Fruit fly (Drosophila melanogaster): ENCODE data around the gene CG3769.
A peak's percentile ranks its signal among the peaks of the same experiment; 100 is the strongest.

Gene CG3769

DNA sequence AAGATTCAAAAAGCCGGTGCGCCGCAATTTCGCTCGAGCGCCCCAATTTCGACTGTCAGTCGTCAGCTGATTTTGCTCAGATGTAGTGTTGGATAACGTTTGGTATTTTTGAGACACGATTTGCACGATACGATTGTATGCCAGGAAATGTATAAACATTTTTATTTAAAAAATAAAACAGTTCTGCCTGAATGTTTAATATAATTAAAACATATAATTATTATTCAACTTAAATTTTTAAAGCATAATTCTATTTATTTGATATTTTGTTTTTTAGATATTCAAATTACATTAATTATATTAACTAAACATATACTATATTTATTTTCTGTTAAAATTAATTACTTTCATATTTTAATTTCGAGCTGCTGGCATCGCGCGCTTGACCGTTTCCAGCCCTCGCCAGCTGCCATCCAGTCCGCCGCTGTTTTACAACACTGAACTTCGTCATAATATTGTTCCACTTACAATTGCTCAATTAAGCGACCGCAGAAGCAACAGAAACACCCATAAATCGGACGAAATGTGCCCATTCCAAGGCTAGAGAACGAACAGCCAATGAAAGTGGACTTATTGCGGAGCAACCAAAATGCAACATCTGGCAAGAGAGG lies 4.1 kb upstream of the CG3769 start, which contains the start of the genes FucTB and scat (continued):
- TF ChIP-seq CG2116 (GFP tag; optimal IDR thresholded peaks at IDR 0.05) (peak; percentile 59), az2 (GFP tag; optimal IDR thresholded peaks at IDR 0.05) (peak; percentile 91), CG4617 (GFP tag; optimal IDR thresholded peaks at IDR 0.05; ENCODE audit: borderline replicate concordance) (peak; percentile 83), gcm2 (GFP tag; optimal IDR thresholded peaks at IDR 0.05) (no peak), inv (GFP tag; IDR thresholded peaks at IDR 0.05; ENCODE audit: partially characterized antibody) (peak; percentile 54; the same call in 1 of the 2 replicates), CHES-1-like (GFP tag; optimal IDR thresholded peaks at IDR 0.05) (peak; percentile 55), salm (tag; optimal IDR thresholded peaks at IDR 0.05) (peak; percentile 51), hth (optimal IDR thresholded peaks at IDR 0.05) (no peak), nau (GFP tag; optimal IDR thresholded peaks at IDR 0.05) (no peak), zfh1 (GFP tag; IDR thresholded peaks at IDR 0.05) (peak; percentile 88), tio (GFP tag; optimal IDR thresholded peaks at IDR 0.05) (peak; percentile 91), pros (GFP tag; optimal IDR thresholded peaks at IDR 0.05) (no peak), shn (GFP tag; optimal IDR thresholded peaks at IDR 0.05) (peak; percentile 54), wdn (GFP tag; IDR thresholded peaks at IDR 0.05) (peak; percentile 78), CG2875 (GFP tag; optimal IDR thresholded peaks at IDR 0.05) (peak; percentile 75), her (GFP tag; optimal IDR thresholded peaks at IDR 0.05) (no peak), Fer3 (tag; optimal IDR thresholded peaks at IDR 0.05) (peak; percentile 86), Adf1 (GFP tag; IDR thresholded peaks at IDR 0.05) (peak; percentile 63), PHDP (tag; optimal IDR thresholded peaks at IDR 0.05) (peak; percentile 92), Side (GFP tag; optimal IDR thresholded peaks at IDR 0.05) (peak; percentile 24), hb (GFP tag; IDR thresholded peaks at IDR 0.05; ENCODE audit: partially characterized antibody) (no peak), yki (optimal IDR thresholded peaks at IDR 0.05) (no peak), CG7963 (GFP tag; IDR thresholded peaks at IDR 0.05; ENCODE audit: partially characterized antibody) (no peak), insv (GFP tag; optimal IDR thresholded peaks at IDR 0.05) (peak in 1 of 2 experiments; percentile 60), CrebB (tag; optimal IDR thresholded peaks at IDR 0.05) (peak; percentile 34), dimm (GFP tag; IDR thresholded peaks at IDR 0.05) (peak; percentile 81), bsh (GFP tag; optimal IDR thresholded peaks at IDR 0.05) (peak; percentile 27 to 85), odd (GFP tag; optimal IDR thresholded peaks at IDR 0.05) (peak; percentile 78), CG18764 (GFP tag; optimal IDR thresholded peaks at IDR 0.05) (peak; percentile 98), CG12659 (GFP tag; optimal IDR thresholded peaks at IDR 0.05) (peak; percentile 94), prd (optimal IDR thresholded peaks at IDR 0.05) (no peak), prd (GFP tag; IDR thresholded peaks at IDR 0.05) (peak; percentile 95), CG13123 (GFP tag; optimal IDR thresholded peaks at IDR 0.05) (peak; percentile 69), bab2 (GFP tag; optimal IDR thresholded peaks at IDR 0.05) (peak; percentile 75), CG2199 (GFP tag; IDR thresholded peaks at IDR 0.05) (no peak), CG17361 (GFP tag; IDR thresholded peaks at IDR 0.05) (peak; percentile 98), vvl (GFP tag; IDR thresholded peaks at IDR 0.05) (peak; percentile 92), C15 (GFP tag; IDR thresholded peaks at IDR 0.05) (0 out of 3 replicates have a peak, but pooled peaks have one; percentile 50), crc (GFP tag; optimal IDR thresholded peaks at IDR 0.05) (no peak), ro (GFP tag; IDR thresholded peaks at IDR 0.05) (peak; percentile 77), sens (GFP tag) (peak; percentile 70), CG6689 (GFP tag; IDR thresholded peaks at IDR 0.05) (peak; percentile 94), CG17912 (GFP tag; optimal IDR thresholded peaks at IDR 0.05) (peak; percentile 73), chm (GFP tag; IDR thresholded peaks at IDR 0.05) (no peak), slp2 (GFP tag; optimal IDR thresholded peaks at IDR 0.05) (no peak), dmrt99B (tag; optimal IDR thresholded peaks at IDR 0.05) (peak; percentile 84), CG6175 (GFP tag; IDR thresholded peaks at IDR 0.05) (peak; percentile 79), Antp (GFP tag; optimal IDR thresholded peaks at IDR 0.05) (peak; percentile 55), pho (GFP tag; optimal IDR thresholded peaks at IDR 0.05) (peak; percentile 72), CG30431 (GFP tag; optimal IDR thresholded peaks at IDR 0.05) (peak; percentile 92), tin (GFP tag; optimal IDR thresholded peaks at IDR 0.05) (peak; percentile 92)
